Worm (Caenorhabditis elegans) whole organism, L1 larva: Measurements from ENCODE around the gene Y43D4A.2.

Experiments
- C04F5.9 ChIP-seq: sonication (generic microtip); optimal IDR thresholded peaks from 2 replicates; lab custom pipeline; 2016; ENCODE audit warnings: missing genetic modification characterization, missing compliant biosample characterization
- C34B4.2 ChIP-seq: sonication (generic microtip); optimal IDR thresholded peaks from 2 replicates; lab custom pipeline; 2017; ENCODE audit warnings: mild to moderate bottlenecking, missing genetic modification characterization, missing compliant biosample characterization
- ceh-63 ChIP-seq: fragments of 200-800 bp; sonication (Bioruptor generic); optimal IDR thresholded peaks from 2 replicates; lab custom pipeline; 2018; ENCODE audit warnings: mild to moderate bottlenecking, missing genetic modification characterization, missing compliant biosample characterization
- ceh-82 ChIP-seq, 3 experiments: fragments of 150-350 bp in 1 of 3; sonication (generic microtip) in 2 of 3; optimal IDR thresholded peaks; 2 replicates each; lab custom pipeline; 2014 to 2017; ENCODE audit warnings: missing biosample characterization in 3 of 3, missing genetic modification characterization in 3 of 3
- dpl-1 ChIP-seq, 3 experiments: fragments of 150-350 bp in 2 of 3; sonication (generic microtip) in 1 of 3; optimal IDR thresholded peaks; 2 replicates each; lab custom pipeline; 2014 to 2017; ENCODE audit warnings: missing biosample characterization in 3 of 3, missing genetic modification characterization in 3 of 3, missing genetic modification reagents in 3 of 3
- efl-3 ChIP-seq: fragments of 200-800 bp; sonication (Bioruptor generic); optimal IDR thresholded peaks from 2 replicates; lab custom pipeline; 2018; ENCODE audit warnings: mild to moderate bottlenecking, missing genetic modification characterization, missing compliant biosample characterization
- elt-2 ChIP-seq: sonication (generic microtip); optimal IDR thresholded peaks from 2 replicates; lab custom pipeline; 2016; ENCODE audit warnings: missing genetic modification characterization, mild to moderate bottlenecking, inconsistent platforms, missing compliant biosample characterization, missing genetic modification reagents
- elt-3 ChIP-seq, 6 experiments: fragments of 150-350 bp in 1 of 6; sonication (generic microtip); optimal IDR thresholded peaks; 2 replicates each; lab custom pipeline; 2017 to 2018; ENCODE audit warnings: missing biosample characterization in 6 of 6, missing genetic modification characterization in 6 of 6, inconsistent platforms in 1 of 6
- fkh-10 ChIP-seq: sonication (generic microtip); optimal IDR thresholded peaks from 2 replicates; lab custom pipeline; 2017; ENCODE audit warnings: missing biosample characterization, missing genetic modification reagents, missing genetic modification characterization
- fos-1 ChIP-seq: fragments of 150-350 bp; optimal IDR thresholded peaks from 2 replicates; lab custom pipeline; 2014; ENCODE audit warnings: missing biosample characterization, missing genetic modification characterization
- grh-1 ChIP-seq: fragments of 200-800 bp; sonication (Bioruptor generic); IDR thresholded peaks from 2 replicates; pipeline ENCODE4 v1.3.6; 2022; ENCODE audit warnings: missing genetic modification reagents, missing genetic modification characterization, missing compliant biosample characterization
- hlh-4 ChIP-seq: sonication (generic microtip); optimal IDR thresholded peaks from 2 replicates; lab custom pipeline; 2016; ENCODE audit warnings: mild to moderate bottlenecking, missing genetic modification characterization, missing compliant biosample characterization
- irx-1 ChIP-seq: sonication (generic microtip); optimal IDR thresholded peaks from 2 replicates; lab custom pipeline; 2016; ENCODE audit warnings: missing genetic modification characterization, missing compliant biosample characterization
- isw-1 ChIP-seq: fragments of 200-800 bp; sonication (Bioruptor generic); IDR thresholded peaks from 2 replicates; pipeline ENCODE4 v1.3.6; 2022; ENCODE audit warnings: missing genetic modification characterization, missing compliant biosample characterization
- lin-15B ChIP-seq: fragments of 150-350 bp; sonication (generic microtip); optimal IDR thresholded peaks from 3 replicates; lab custom pipeline; 2014; ENCODE audit warnings: missing biosample characterization, missing genetic modification characterization
- lin-35 ChIP-seq, 2 experiments: fragments of 150-350 bp; optimal IDR thresholded peaks; 2 replicates each; lab custom pipeline; 2014; ENCODE audit warnings: missing biosample characterization in 2 of 2, missing genetic modification characterization in 2 of 2, missing genetic modification reagents in 2 of 2
- lin-39 ChIP-seq: fragments of 150-350 bp; optimal IDR thresholded peaks from 2 replicates; lab custom pipeline; 2014; ENCODE audit warnings: missing biosample characterization, missing genetic modification reagents, missing genetic modification characterization
- lsy-2 ChIP-seq, 2 experiments: fragments of 150-350 bp; optimal IDR thresholded peaks; 2 replicates each; lab custom pipeline; 2014; ENCODE audit warnings: missing biosample characterization in 2 of 2, missing genetic modification characterization in 2 of 2
- mdl-1 ChIP-seq, 2 experiments: fragments of 150-350 bp; optimal IDR thresholded peaks; 2 replicates each; lab custom pipeline; 2014 to 2017; ENCODE audit warnings: missing biosample characterization in 2 of 2, missing genetic modification characterization in 2 of 2, inconsistent platforms in 1 of 2
- nhr-11 ChIP-seq: fragments of 150-350 bp; optimal IDR thresholded peaks from 2 replicates; lab custom pipeline; 2014; ENCODE audit warnings: missing biosample characterization, missing genetic modification characterization
- nhr-12 ChIP-seq: sonication (generic microtip); optimal IDR thresholded peaks from 2 replicates; lab custom pipeline; 2017; ENCODE audit warnings: missing biosample characterization, missing genetic modification characterization
- nhr-20 ChIP-seq: sonication (generic microtip); optimal IDR thresholded peaks from 2 replicates; lab custom pipeline; 2016; ENCODE audit warnings: mild to moderate bottlenecking, missing genetic modification characterization, missing compliant biosample characterization
- nhr-28 ChIP-seq: fragments of 150-350 bp; optimal IDR thresholded peaks from 2 replicates; lab custom pipeline; 2014; ENCODE audit warnings: missing biosample characterization, missing genetic modification characterization
- nhr-47 ChIP-seq: sonication (generic microtip); optimal IDR thresholded peaks from 2 replicates; lab custom pipeline; 2016; ENCODE audit warnings: mild to moderate bottlenecking, missing genetic modification characterization, moderate library complexity, missing compliant biosample characterization
- nhr-77 ChIP-seq: fragments of 150-350 bp; optimal IDR thresholded peaks from 2 replicates; lab custom pipeline; 2014; ENCODE audit warnings: missing biosample characterization, missing genetic modification characterization
- nhr-85 ChIP-seq: sonication (generic microtip); peaks from one replicate; lab custom pipeline; 2016; ENCODE audit warnings: missing genetic modification characterization, inconsistent platforms, missing compliant biosample characterization
- nhr-90 ChIP-seq: sonication (generic microtip); optimal IDR thresholded peaks from 2 replicates; lab custom pipeline; 2016; ENCODE audit warnings: mild to moderate bottlenecking, missing genetic modification characterization, missing compliant biosample characterization; ENCODE audit not compliant: poor library complexity
- pqm-1 ChIP-seq: sonication (generic microtip); optimal IDR thresholded peaks from 3 replicates; lab custom pipeline; 2017; ENCODE audit warnings: missing biosample characterization, missing genetic modification characterization
- tlp-1 ChIP-seq: fragments of 150-350 bp; optimal IDR thresholded peaks from 2 replicates; lab custom pipeline; 2014; ENCODE audit warnings: missing biosample characterization, missing genetic modification characterization
- unc-86 ChIP-seq: sonication (generic microtip); optimal IDR thresholded peaks from 2 replicates; lab custom pipeline; 2016; ENCODE audit warnings: missing genetic modification characterization, missing compliant biosample characterization
- vab-15 ChIP-seq: sonication (generic microtip); optimal IDR thresholded peaks from 2 replicates; lab custom pipeline; 2017; ENCODE audit warnings: missing genotype, mild to moderate bottlenecking, missing genetic modification characterization, missing compliant biosample characterization
- xbp-1 ChIP-seq: sonication (generic microtip); optimal IDR thresholded peaks from 2 replicates; lab custom pipeline; 2016; ENCODE audit warnings: missing genetic modification characterization, missing compliant biosample characterization
- ztf-4 ChIP-seq: fragments of 150-350 bp; optimal IDR thresholded peaks from 2 replicates; lab custom pipeline; 2014; ENCODE audit warnings: missing biosample characterization, missing genetic modification characterization

Y43D4A.2 gene

ce11 chrIV:16720412-16720811, 35.3 kb downstream of the Y43D4A.2 start, which contains the start of gene Y51H4A.22:
Gene Y51H4A.22, plus strand, starts transcription at chrIV:16720712.
- no peak for TF ChIP-seq elt-2 (tag; lab: Kevin White, UChicago)
- TF ChIP-seq dpl-1 (GFP tag; optimal IDR thresholded peaks at IDR 0.05; lab: Kevin White, UChicago) = no peak
- no peak for TF ChIP-seq hlh-4 (tag; lab: Kevin White, UChicago)
- no peak for TF ChIP-seq nhr-90 (tag; lab: Kevin White, UChicago)

ce11 chrIV:16718651-16719050, 37.0 kb downstream of the Y43D4A.2 start:
- no peak for TF ChIP-seq elt-3 (tag; optimal IDR thresholded peaks at IDR 0.05; lab: Kevin White, UChicago)
- TF ChIP-seq xbp-1 (tag; lab: Kevin White, UChicago) = no peak
- no peak for TF ChIP-seq irx-1 (tag; lab: Kevin White, UChicago)
- no peak for TF ChIP-seq nhr-47
- TF ChIP-seq lin-15B (tag; lab: Kevin White, UChicago) = no peak
- no peak for TF ChIP-seq C34B4.2 (tag; lab: Kevin White, UChicago)
- TF ChIP-seq lin-35 (GFP tag; optimal IDR thresholded peaks at IDR 0.05; lab: Kevin White, UChicago) = no peak

- TF ChIP-seq mdl-1 (tag; optimal IDR thresholded peaks at IDR 0.05; lab: Kevin White, UChicago) = no peak
- no peak for TF ChIP-seq nhr-12 (tag; lab: Kevin White, UChicago)
- no peak for TF ChIP-seq fkh-10 (GFP tag; lab: Kevin White, UChicago)
These were observed 45.4 kb downstream of the Y43D4A.2 start for ce11 chrIV:16710312-16710711.

- no peak for TF ChIP-seq nhr-28 (tag; lab: Kevin White, UChicago)
- TF ChIP-seq grh-1 = no peak
- no peak for TF ChIP-seq dpl-1 (GFP tag; optimal IDR thresholded peaks at IDR 0.05; lab: Kevin White, UChicago)
- no peak for TF ChIP-seq ceh-82 (tag; optimal IDR thresholded peaks at IDR 0.05; lab: Kevin White, UChicago)
- TF ChIP-seq nhr-90 (tag; lab: Kevin White, UChicago) = no peak
- no peak for TF ChIP-seq lin-39 (tag; lab: Kevin White, UChicago)
- no peak for TF ChIP-seq nhr-77 (tag; lab: Kevin White, UChicago)
- TF ChIP-seq nhr-11 (tag; lab: Kevin White, UChicago) = no peak
- no peak for TF ChIP-seq nhr-20
- TF ChIP-seq fos-1 (tag; lab: Kevin White, UChicago) = no peak
- no peak for TF ChIP-seq ztf-4 (tag; lab: Kevin White, UChicago)
- no peak for TF ChIP-seq nhr-85 (tag; lab: Kevin White, UChicago)
These were observed 46.0 kb downstream of the Y43D4A.2 start for ce11 chrIV:16709713-16710112.

- TF ChIP-seq tlp-1 (tag; lab: Kevin White, UChicago) (no peak), unc-86 (tag; lab: Kevin White, UChicago) (no peak), lin-39 (tag; lab: Kevin White, UChicago) (no peak), isw-1 (no peak), nhr-12 (tag; lab: Kevin White, UChicago) (no peak), nhr-28 (tag; lab: Kevin White, UChicago) (no peak), lsy-2 (tag; optimal IDR thresholded peaks at IDR 0.05; lab: Kevin White, UChicago) (no peak), pqm-1 (tag; lab: Kevin White, UChicago) (no peak), fkh-10 (GFP tag; lab: Kevin White, UChicago) (no peak), ceh-63 (GFP tag; lab: Kevin White, UChicago) (no peak), lin-15B (tag; lab: Kevin White, UChicago) (no peak), fos-1 (tag; lab: Kevin White, UChicago) (no peak)
These were observed 48.7 kb downstream of the Y43D4A.2 start for ce11 chrIV:16706950-16707349.

- no peak for TF ChIP-seq C04F5.9 (tag; lab: Kevin White, UChicago)
- TF ChIP-seq vab-15 (tag; lab: Kevin White, UChicago) = no peak
- no peak for TF ChIP-seq efl-3 (GFP tag; lab: Kevin White, UChicago)
These were observed 59.2 kb downstream of the Y43D4A.2 start for ce11 chrIV:16696422-16696821.
